Worm (Caenorhabditis elegans) whole organism, late embryonic: Measurements from ENCODE around the gene C05C10.2.

Experiments
- C08G9.2 ChIP-seq: sonication (generic microtip); optimal IDR thresholded peaks from 2 replicates; lab custom pipeline; 2016; ENCODE audit warnings: mild to moderate bottlenecking, missing genetic modification characterization, moderate library complexity, missing compliant biosample characterization
- C38D4.7 ChIP-seq: fragments of 200-800 bp; sonication (Bioruptor generic); optimal IDR thresholded peaks from 2 replicates; lab custom pipeline; 2018; ENCODE audit warnings: mild to moderate bottlenecking, missing genetic modification characterization, moderate library complexity, missing compliant biosample characterization
- K09A11.1 ChIP-seq: sonication (generic microtip); optimal IDR thresholded peaks from 2 replicates; lab custom pipeline; 2017; ENCODE audit warnings: antibody characterized with exemption, mild to moderate bottlenecking, missing genetic modification characterization, missing compliant biosample characterization; ENCODE audit not compliant: insufficient read depth
- ama-1 ChIP-seq: fragments of 150-350 bp; optimal IDR thresholded peaks from 2 replicates; lab custom pipeline; 2014
- ceh-14 ChIP-seq: sonication (generic microtip); optimal IDR thresholded peaks from 2 replicates; lab custom pipeline; 2016; ENCODE audit warnings: missing genotype, missing genetic modification characterization, missing compliant biosample characterization
- ceh-18 ChIP-seq: sonication (generic microtip); optimal IDR thresholded peaks from 2 replicates; lab custom pipeline; 2016; ENCODE audit warnings: missing genetic modification characterization, missing compliant biosample characterization
- ceh-2 ChIP-seq: sonication (generic microtip); optimal IDR thresholded peaks from 2 replicates; lab custom pipeline; 2016; ENCODE audit warnings: missing genotype, missing genetic modification characterization, missing compliant biosample characterization
- ceh-24 ChIP-seq: sonication (generic microtip); optimal IDR thresholded peaks from 2 replicates; lab custom pipeline; 2016; ENCODE audit warnings: mild to moderate bottlenecking, missing genetic modification characterization, missing compliant biosample characterization
- ceh-31 ChIP-seq: sonication (generic microtip); optimal IDR thresholded peaks from 2 replicates; lab custom pipeline; 2016; ENCODE audit warnings: missing genetic modification characterization, missing compliant biosample characterization
- ceh-34 ChIP-seq: sonication (generic microtip); optimal IDR thresholded peaks from 2 replicates; lab custom pipeline; 2016; ENCODE audit warnings: mild to moderate bottlenecking, missing genetic modification characterization, missing compliant biosample characterization
- ceh-45 ChIP-seq: fragments of 200-800 bp; sonication (Bioruptor generic); IDR thresholded peaks from 2 replicates; pipeline ENCODE4 v1.3.6; 2022; ENCODE audit warnings: missing genetic modification reagents, missing genetic modification characterization, missing compliant biosample characterization
- ceh-6 ChIP-seq: fragments of 200-800 bp; sonication (Bioruptor generic); optimal IDR thresholded peaks from 2 replicates; lab custom pipeline; 2018; ENCODE audit warnings: mild to moderate bottlenecking, missing genetic modification characterization, missing compliant biosample characterization
- ceh-9 ChIP-seq: sonication (generic microtip); optimal IDR thresholded peaks from 2 replicates; lab custom pipeline; 2016; ENCODE audit warnings: mild to moderate bottlenecking, missing genetic modification characterization, inconsistent platforms, missing compliant biosample characterization
- che-1 ChIP-seq: sonication (generic microtip); optimal IDR thresholded peaks from 2 replicates; lab custom pipeline; 2016; ENCODE audit warnings: mild to moderate bottlenecking, missing genetic modification characterization, missing compliant biosample characterization
- dmd-4 ChIP-seq: sonication (generic microtip); optimal IDR thresholded peaks from 2 replicates; lab custom pipeline; 2016; ENCODE audit warnings: borderline replicate concordance, missing genetic modification characterization, missing compliant biosample characterization
- dve-1 ChIP-seq: sonication (generic microtip); optimal IDR thresholded peaks from 2 replicates; lab custom pipeline; 2017; ENCODE audit warnings: antibody characterized with exemption, mild to moderate bottlenecking, missing genetic modification characterization, missing compliant biosample characterization
- ets-4 ChIP-seq: sonication (generic microtip); optimal IDR thresholded peaks from 2 replicates; lab custom pipeline; 2016; ENCODE audit warnings: missing genetic modification characterization, missing compliant biosample characterization
- fkh-10 ChIP-seq: fragments of 150-350 bp; optimal IDR thresholded peaks from 2 replicates; lab custom pipeline; 2014; ENCODE audit warnings: missing biosample characterization, missing genetic modification reagents, missing genetic modification characterization
- hlh-13 ChIP-seq: fragments of 200-800 bp; sonication (Bioruptor generic); optimal IDR thresholded peaks from 2 replicates; lab custom pipeline; 2018; ENCODE audit warnings: mild to moderate bottlenecking, missing genetic modification characterization, missing compliant biosample characterization
- hlh-15 ChIP-seq: sonication (generic microtip); optimal IDR thresholded peaks from 2 replicates; lab custom pipeline; 2016; ENCODE audit warnings: missing genetic modification characterization, missing compliant biosample characterization
- lin-11 ChIP-seq: fragments of 200-800 bp; sonication (Bioruptor generic); optimal IDR thresholded peaks from 2 replicates; lab custom pipeline; 2018; ENCODE audit warnings: mild to moderate bottlenecking, missing genetic modification characterization, missing compliant biosample characterization
- madf-2 ChIP-seq: sonication (generic microtip); optimal IDR thresholded peaks from 2 replicates; lab custom pipeline; 2017; ENCODE audit warnings: missing genetic modification characterization, missing compliant biosample characterization
- nfya-1 ChIP-seq: sonication (generic microtip); optimal IDR thresholded peaks from 2 replicates; lab custom pipeline; 2017; ENCODE audit warnings: missing genetic modification characterization, mild to moderate bottlenecking, missing compliant biosample characterization, antibody characterized with exemption, moderate library complexity
- odd-2 ChIP-seq: sonication (generic microtip); optimal IDR thresholded peaks from 2 replicates; lab custom pipeline; 2017; ENCODE audit warnings: antibody characterized with exemption, mild to moderate bottlenecking, missing genetic modification characterization, missing compliant biosample characterization
- pat-9 ChIP-seq: fragments of 200-800 bp; sonication (Bioruptor generic); optimal IDR thresholded peaks from 2 replicates; lab custom pipeline; 2018; ENCODE audit warnings: mild to moderate bottlenecking, missing genetic modification characterization, moderate library complexity, missing compliant biosample characterization
- pha-2 ChIP-seq: sonication (generic microtip); optimal IDR thresholded peaks from 2 replicates; lab custom pipeline; 2017; ENCODE audit warnings: mild to moderate bottlenecking, missing genetic modification characterization, missing compliant biosample characterization
- ref-2 ChIP-seq: sonication (generic microtip); optimal IDR thresholded peaks from 2 replicates; lab custom pipeline; 2016; ENCODE audit warnings: missing genetic modification characterization, missing compliant biosample characterization
- sdc-2 ChIP-seq: sonication (generic microtip); optimal IDR thresholded peaks from 2 replicates; lab custom pipeline; 2016; ENCODE audit warnings: missing genotype, missing genetic modification characterization, missing compliant biosample characterization
- sox-4 ChIP-seq: sonication (generic microtip); optimal IDR thresholded peaks from 2 replicates; lab custom pipeline; 2017; ENCODE audit warnings: mild to moderate bottlenecking, missing genetic modification characterization, inconsistent platforms, missing compliant biosample characterization
- tbx-2 ChIP-seq: sonication (generic microtip); optimal IDR thresholded peaks from 2 replicates; lab custom pipeline; 2016; ENCODE audit warnings: missing genetic modification characterization, missing compliant biosample characterization
- ttx-3 ChIP-seq: sonication (generic microtip); optimal IDR thresholded peaks from 2 replicates; lab custom pipeline; 2016; ENCODE audit warnings: missing genetic modification reagents, missing genetic modification characterization, missing compliant biosample characterization
- unc-3 ChIP-seq, 2 experiments: fragments of 200-800 bp in 1 of 2; sonication (Bioruptor generic) in 1 of 2; sonication (generic microtip) in 1 of 2; conservative IDR thresholded peaks in 1 of 2; optimal IDR thresholded peaks in 1 of 2; 2 replicates each; pipeline versions ENCODE4 v1.3.6 to Lab custom; 2016 to 2022; ENCODE audit warnings: missing compliant biosample characterization in 2 of 2, missing genetic modification characterization in 2 of 2, missing genetic modification reagents in 1 of 2
- unc-42 ChIP-seq: sonication (generic microtip); optimal IDR thresholded peaks from 2 replicates; lab custom pipeline; 2016; ENCODE audit warnings: missing genotype, missing genetic modification characterization, missing compliant biosample characterization
- unc-86 ChIP-seq: sonication (generic microtip); optimal IDR thresholded peaks from 2 replicates; lab custom pipeline; 2016; ENCODE audit warnings: missing genetic modification characterization, missing compliant biosample characterization
- zip-5 ChIP-seq: sonication (generic microtip); optimal IDR thresholded peaks from 2 replicates; lab custom pipeline; 2016; ENCODE audit warnings: missing genetic modification characterization, missing compliant biosample characterization
- ztf-16 ChIP-seq: sonication (generic microtip); optimal IDR thresholded peaks from 2 replicates; lab custom pipeline; 2017; ENCODE audit warnings: missing genetic modification characterization, missing compliant biosample characterization

The C05C10.2 gene

ce11 chrII:9916177-9916576, 5.8 kb upstream of the C05C10.2 start, which contains the start of gene F26C11.4:
F26C11.4 (minus strand) TSS chrII:9916277.
- no peak for TF ChIP-seq lin-11 (tag; lab: Kevin White, UChicago)
- no peak for TF ChIP-seq pha-2 (tag; lab: Kevin White, UChicago)
- no peak for TF ChIP-seq ceh-9 (tag; lab: Kevin White, UChicago)
- TF ChIP-seq ceh-18: no peak
- no peak for TF ChIP-seq ceh-31 (tag; lab: Kevin White, UChicago)
- no peak for TF ChIP-seq unc-42 (tag; lab: Kevin White, UChicago)
- no peak for TF ChIP-seq dve-1 (tag; lab: Kevin White, UChicago)
- no peak for TF ChIP-seq ama-1 (lab: Kevin White, UChicago)
- no peak for TF ChIP-seq K09A11.1
- TF ChIP-seq ref-2 (tag; lab: Kevin White, UChicago): no peak

ce11 chrII:9917904-9918303, 4.1 kb upstream of the C05C10.2 start, which contains the start of gene C05C10.8:
C05C10.8 (minus strand) TSS chrII:9918004.
- TF ChIP-seq ceh-2 (tag; lab: Kevin White, UChicago): no peak
- TF ChIP-seq dmd-4 (tag; lab: Kevin White, UChicago): no peak
- TF ChIP-seq C38D4.7 (GFP tag; lab: Kevin White, UChicago): no peak
- no peak for TF ChIP-seq unc-86 (tag; lab: Kevin White, UChicago)
- TF ChIP-seq ceh-45 (GFP tag; lab: Robert Waterston, UW): no peak

ce11 chrII:9920468-9920867, 1.6 kb upstream of the C05C10.2 start, which contains the start of gene pho-10:
pho-10 (minus strand) TSS chrII:9920568.
- TF ChIP-seq K09A11.1 (no peak), ceh-14 (tag; lab: Kevin White, UChicago) (no peak), dve-1 (tag; lab: Kevin White, UChicago) (no peak), unc-3 (GFP tag; conservative IDR thresholded peaks at IDR 0.05; lab: Robert Waterston, UW) (no peak), unc-3 (tag; optimal IDR thresholded peaks at IDR 0.05; lab: Kevin White, UChicago) (no peak), madf-2 (tag; lab: Kevin White, UChicago) (no peak), ceh-34 (tag; lab: Kevin White, UChicago) (no peak), ets-4 (tag; lab: Kevin White, UChicago) (no peak), ceh-24 (tag; lab: Kevin White, UChicago) (no peak), ceh-6 (GFP tag; lab: Kevin White, UChicago) (no peak)
- TF ChIP-seq, all 69 proteins: peak for 0

ce11 chrII:9928470-9928869, 6.5 kb downstream of the C05C10.2 start:
- no peak for TF ChIP-seq odd-2 (tag; lab: Kevin White, UChicago)
- TF ChIP-seq ceh-14 (tag; lab: Kevin White, UChicago): no peak
- TF ChIP-seq hlh-15 (tag; lab: Kevin White, UChicago): no peak
- no peak for TF ChIP-seq fkh-10 (GFP tag; lab: Kevin White, UChicago)
- no peak for TF ChIP-seq ttx-3 (tag; lab: Kevin White, UChicago)
- no peak for TF ChIP-seq pat-9 (tag; lab: Kevin White, UChicago)
- no peak for TF ChIP-seq tbx-2 (tag; lab: Kevin White, UChicago)
- no peak for TF ChIP-seq nfya-1 (tag; lab: Kevin White, UChicago)
- no peak for TF ChIP-seq hlh-13 (GFP tag; lab: Kevin White, UChicago)
- TF ChIP-seq ztf-16 (tag; lab: Kevin White, UChicago): no peak
- TF ChIP-seq ceh-6 (GFP tag; lab: Kevin White, UChicago): no peak
- no peak for TF ChIP-seq che-1 (tag; lab: Kevin White, UChicago)
- TF ChIP-seq sox-4: no peak
- no peak for TF ChIP-seq sdc-2 (tag; lab: Kevin White, UChicago)
- no peak for TF ChIP-seq C08G9.2 (tag; lab: Kevin White, UChicago)
- TF ChIP-seq C38D4.7 (GFP tag; lab: Kevin White, UChicago): no peak
- no peak for TF ChIP-seq pha-2 (tag; lab: Kevin White, UChicago)
- no peak for TF ChIP-seq dve-1 (tag; lab: Kevin White, UChicago)
- no peak for TF ChIP-seq zip-5
- TF ChIP-seq, all 69 proteins: peak for 0
